Fruit fly (Drosophila melanogaster) Kc167 (cell line): ENCODE measurements around the gene CG9777.

Source experiments
- Myc ChIP-seq: fragments of >200 bp; optimal IDR thresholded peaks from 2 replicates; lab custom pipeline; 2017; ENCODE audit warnings: missing external identifiers
- Sin3A ChIP-seq: fragments of >200 bp; optimal IDR thresholded peaks from 2 replicates; lab custom pipeline; 2018; ENCODE audit warnings: missing external identifiers
- h ChIP-seq: fragments of >200 bp; optimal IDR thresholded peaks from 3 replicates; lab custom pipeline; 2018; ENCODE audit warnings: missing external identifiers
- insv ChIP-seq: fragments of >200 bp; optimal IDR thresholded peaks from 3 replicates; lab custom pipeline; 2018; ENCODE audit warnings: missing external identifiers
- psq ChIP-seq: fragments of >200 bp; optimal IDR thresholded peaks from 2 replicates; lab custom pipeline; 2017; ENCODE audit warnings: missing external identifiers
- ttk ChIP-seq: sonication (Bioruptor generic); optimal IDR thresholded peaks from 2 replicates; lab custom pipeline; 2017; ENCODE audit warnings: missing external identifiers

- TF ChIP-seq insv (lab: Kevin White, UChicago) (no peak), h (lab: Kevin White, UChicago) (no peak), Myc (no peak), psq (lab: Kevin White, UChicago) (no peak), ttk (no peak), Sin3A (lab: Kevin White, UChicago) (no peak)
These were observed 11.4 kb upstream of the CG9777 start for dm6 chrX:16643363-16643946.
